Fruit fly (Drosophila melanogaster): Measurements from ENCODE around the gene Ziz.
A peak's percentile ranks its signal among the peaks of the same experiment; 100 is the strongest.

Ziz gene

DNA sequence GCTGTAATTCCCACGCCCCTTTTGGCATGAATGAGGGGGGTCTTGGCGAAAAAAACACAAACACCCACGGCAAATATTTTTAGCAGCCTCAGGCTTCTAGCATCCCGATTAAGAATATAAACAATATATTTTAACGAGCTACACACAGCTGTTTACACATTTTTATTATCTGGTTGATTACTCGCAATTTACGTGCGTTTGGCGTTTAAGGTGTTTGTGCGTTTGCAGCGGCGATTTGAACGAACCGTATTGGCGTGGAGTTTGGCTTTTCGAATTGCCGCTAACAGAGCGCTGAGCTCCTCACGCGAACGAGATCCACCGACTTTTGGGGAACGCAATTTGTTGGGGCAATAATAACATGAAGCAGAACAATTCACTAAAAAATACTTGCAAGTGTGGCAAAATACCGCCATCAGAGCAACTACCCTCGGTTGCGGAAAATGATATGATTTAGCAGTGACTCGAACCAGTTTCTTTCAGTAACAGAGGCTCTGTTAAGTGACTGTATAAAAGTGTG, at the start of gene Ziz (continued):
- TF ChIP-seq Ets65A (GFP tag) = peak; percentile 82
- peak; percentile 16; the same call in 1 of the 2 replicates for TF ChIP-seq CG14441 (GFP tag; IDR thresholded peaks at IDR 0.05)
- TF ChIP-seq Lim3 (GFP tag; IDR thresholded peaks at IDR 0.05) = no peak
- TF ChIP-seq NC2α (GFP tag; optimal IDR thresholded peaks at IDR 0.05) = no peak
- no peak for TF ChIP-seq CG18619 (GFP tag; optimal IDR thresholded peaks at IDR 0.05)
- TF ChIP-seq CkIIα-i1 (GFP tag; IDR thresholded peaks at IDR 0.05) = no peak
- TF ChIP-seq CG9437 (GFP tag; optimal IDR thresholded peaks at IDR 0.05) = no peak
- TF ChIP-seq Hand (GFP tag; optimal IDR thresholded peaks at IDR 0.05) = peak; percentile 59
- 0 out of 2 replicates have a peak, but pooled peaks have one; percentile 34 for TF ChIP-seq CG16779 (GFP tag; IDR thresholded peaks at IDR 0.05)
- TF ChIP-seq Camta (GFP tag; optimal IDR thresholded peaks at IDR 0.05) = peak; percentile 6
- TF ChIP-seq maf-S (GFP tag; optimal IDR thresholded peaks at IDR 0.05) = no peak
- no peak for TF ChIP-seq seq (GFP tag; IDR thresholded peaks at IDR 0.05)
- no peak for TF ChIP-seq CG14667 (GFP tag; IDR thresholded peaks at IDR 0.05)
- peak; percentile 39 for TF ChIP-seq nom (GFP tag; optimal IDR thresholded peaks at IDR 0.05)
- peak; percentile 69 for TF ChIP-seq Fer1 (GFP tag; optimal IDR thresholded peaks at IDR 0.05)
- TF ChIP-seq grau (tag; optimal IDR thresholded peaks at IDR 0.05) = peak; percentile 41
- TF ChIP-seq salm (tag; optimal IDR thresholded peaks at IDR 0.05) = peak; percentile 18
- TF ChIP-seq H2.0 (GFP tag; IDR thresholded peaks at IDR 0.05) = no peak
- TF ChIP-seq ato (GFP tag; IDR thresholded peaks at IDR 0.05; ENCODE audit: partially characterized antibody) = peak; percentile 58; the same call in 1 of the 2 replicates
- TF ChIP-seq trh (GFP tag; optimal IDR thresholded peaks at IDR 0.05) = no peak
- TF ChIP-seq CG4424 (GFP tag; optimal IDR thresholded peaks at IDR 0.05) = peak; percentile 12
- peak; percentile 79; the same call in 2 of the 3 replicates for TF ChIP-seq ci (GFP tag; IDR thresholded peaks at IDR 0.05)
- TF ChIP-seq Stat92E (GFP tag; optimal IDR thresholded peaks at IDR 0.05) = peak in 1 of 3 experiments; percentile 69
- no peak for TF ChIP-seq Max (GFP tag; optimal IDR thresholded peaks at IDR 0.05)
- TF ChIP-seq bcd (GFP tag; optimal IDR thresholded peaks at IDR 0.05) = peak; percentile 14
- TF ChIP-seq org-1 (GFP tag; optimal IDR thresholded peaks at IDR 0.05) = no peak
- peak; percentile 54 for TF ChIP-seq CG32532 (GFP tag; IDR thresholded peaks at IDR 0.05)
- peak; percentile 70; the same call in 2 of the 3 replicates for TF ChIP-seq so (GFP tag; IDR thresholded peaks at IDR 0.05)
- TF ChIP-seq pita (GFP tag; optimal IDR thresholded peaks at IDR 0.05) = peak; percentile 98
- peak; percentile 2 for TF ChIP-seq dmrt99B (tag; optimal IDR thresholded peaks at IDR 0.05)
- peak; percentile 65 for TF ChIP-seq CG3847 (GFP tag; IDR thresholded peaks at IDR 0.05)
- no peak for TF ChIP-seq ttk (GFP tag; IDR thresholded peaks at IDR 0.05)
- peak; percentile 34; the same call in 1 of the 3 replicates for TF ChIP-seq CG17361 (GFP tag; IDR thresholded peaks at IDR 0.05)
- peak; percentile 56 for TF ChIP-seq odd (GFP tag; optimal IDR thresholded peaks at IDR 0.05)
- no peak for TF ChIP-seq Atf-2 (GFP tag; optimal IDR thresholded peaks at IDR 0.05)
- peak; percentile 69 for TF ChIP-seq HLHmδ (GFP tag; optimal IDR thresholded peaks at IDR 0.05)
- no peak for TF ChIP-seq CG6654 (GFP tag; optimal IDR thresholded peaks at IDR 0.05)
- no peak for TF ChIP-seq fru (optimal IDR thresholded peaks at IDR 0.05)
- no peak for TF ChIP-seq croc (GFP tag; conservative IDR thresholded peaks at IDR 0.05)
- no peak for TF ChIP-seq CG8359 (GFP tag; optimal IDR thresholded peaks at IDR 0.05; ENCODE audit: borderline replicate concordance)
- TF ChIP-seq CG31224 (GFP tag; IDR thresholded peaks at IDR 0.05) = no peak
- TF ChIP-seq D (optimal IDR thresholded peaks at IDR 0.05) = no peak
- TF ChIP-seq D (GFP tag; optimal IDR thresholded peaks at IDR 0.05) = no peak
- TF ChIP-seq sna (GFP tag; IDR thresholded peaks at IDR 0.05; ENCODE audit: partially characterized antibody) = no peak
- TF ChIP-seq Dref (GFP tag; IDR thresholded peaks at IDR 0.05) = no peak; the same call in 1 of the 2 replicates
- TF ChIP-seq CG2875 (GFP tag; optimal IDR thresholded peaks at IDR 0.05) = no peak
- TF ChIP-seq fd3F (GFP tag; optimal IDR thresholded peaks at IDR 0.05) = no peak
- peak; percentile 60; the same call in 1 of the 2 replicates for TF ChIP-seq amos (GFP tag; IDR thresholded peaks at IDR 0.05; ENCODE audit: partially characterized antibody)
- TF ChIP-seq Ada2b (GFP tag; IDR thresholded peaks at IDR 0.05) = no peak
- no peak for TF ChIP-seq jigr1 (GFP tag; IDR thresholded peaks at IDR 0.05)
- peak; percentile 17 for TF ChIP-seq disco-r (GFP tag; optimal IDR thresholded peaks at IDR 0.05)

All from whole organism, embryonic.